Worm (Caenorhabditis elegans) whole organism, L1 larva: ENCODE measurements around the gene nsun-5.

Experiments used
- elt-3 ChIP-seq, 6 experiments: fragments of 150-350 bp in 1 of 6; sonication (generic microtip); optimal IDR thresholded peaks; 2 replicates each; lab custom pipeline; 2017 to 2018; ENCODE audit warnings: missing biosample characterization in 6 of 6, missing genetic modification characterization in 6 of 6, inconsistent platforms in 1 of 6
- mdl-1 ChIP-seq, 2 experiments: fragments of 150-350 bp; optimal IDR thresholded peaks; 2 replicates each; lab custom pipeline; 2014 to 2017; ENCODE audit warnings: missing biosample characterization in 2 of 2, missing genetic modification characterization in 2 of 2, inconsistent platforms in 1 of 2
- mep-1 ChIP-seq: fragments of 150-350 bp; optimal IDR thresholded peaks from 2 replicates; lab custom pipeline; 2014; ENCODE audit warnings: missing biosample characterization, missing genetic modification characterization
- nhr-77 ChIP-seq: fragments of 150-350 bp; optimal IDR thresholded peaks from 2 replicates; lab custom pipeline; 2014; ENCODE audit warnings: missing biosample characterization, missing genetic modification characterization
- skn-1 ChIP-seq: fragments of 150-350 bp; optimal IDR thresholded peaks from 2 replicates; lab custom pipeline; 2014; ENCODE audit warnings: missing biosample characterization, missing genetic modification characterization
- sptf-1 ChIP-seq: fragments of 150-350 bp; optimal IDR thresholded peaks from 2 replicates; lab custom pipeline; 2014; ENCODE audit warnings: missing biosample characterization, missing genetic modification characterization
- swsn-7 ChIP-seq: sonication (generic microtip); optimal IDR thresholded peaks from 2 replicates; lab custom pipeline; 2016; ENCODE audit warnings: missing genetic modification characterization, missing compliant biosample characterization

DNA sequence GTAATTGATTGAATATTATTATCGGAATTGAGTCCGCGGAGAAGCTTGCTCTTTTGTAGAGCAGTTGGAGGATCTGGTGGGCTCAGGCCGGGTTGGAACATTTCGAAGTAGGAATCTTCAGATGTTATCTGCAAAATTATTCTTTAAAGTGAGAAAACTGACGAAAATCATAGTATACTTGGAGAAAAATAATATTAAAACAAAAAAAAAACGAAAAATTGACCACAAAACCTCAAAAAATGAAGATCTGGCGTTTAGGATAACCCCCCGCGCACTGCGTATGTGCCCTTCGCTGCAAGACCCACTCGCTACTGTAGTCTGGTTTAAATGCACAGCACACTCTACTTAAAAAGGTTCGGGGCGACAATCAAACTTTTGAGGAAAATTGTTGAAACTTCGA, 34.0 kb downstream of the nsun-5 start, which contains the start of gene Y53F4B.10:
- TF ChIP-seq elt-3 (tag; optimal IDR thresholded peaks at IDR 0.05; lab: Kevin White, UChicago) (no peak), sptf-1 (tag; lab: Kevin White, UChicago) (no peak), swsn-7 (tag; lab: Kevin White, UChicago) (no peak), mdl-1 (tag; optimal IDR thresholded peaks at IDR 0.05; lab: Kevin White, UChicago) (no peak), skn-1 (tag; lab: Kevin White, UChicago) (no peak), nhr-77 (no peak), mep-1 (tag; lab: Kevin White, UChicago) (no peak)
